Worm (Caenorhabditis elegans): ENCODE results near the gene nep-12.

Gene nep-12

DNA sequence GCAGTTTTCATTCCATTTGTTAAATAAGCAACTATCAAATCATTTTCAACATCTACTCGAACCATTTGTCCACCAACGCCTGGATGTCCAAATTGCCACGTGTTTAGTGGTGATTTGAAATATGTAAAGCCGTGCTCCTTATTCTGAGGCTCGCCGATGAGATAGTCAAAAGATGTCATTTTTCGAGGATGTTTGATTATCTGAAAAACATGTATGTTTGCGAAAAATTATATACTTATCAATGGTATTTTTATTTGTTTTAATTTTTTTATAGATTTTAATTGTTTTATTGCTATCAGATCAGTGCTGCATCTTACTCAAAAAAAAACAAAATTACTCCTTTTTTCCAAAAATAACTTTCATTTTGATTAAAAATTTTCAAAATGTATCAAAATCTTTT is 34.4 kb upstream of the nep-12 start:
- TF ChIP-seq unc-62 (GFP tag; optimal IDR thresholded peaks at IDR 0.05 in 1 of 2) = peak in 1 of 2 experiments; percentile 94
- no peak for TF ChIP-seq unc-62 (tag; optimal IDR thresholded peaks at IDR 0.05)
- no peak for TF ChIP-seq hmg-1.1 (GFP tag; IDR thresholded peaks at IDR 0.05)

DNA sequence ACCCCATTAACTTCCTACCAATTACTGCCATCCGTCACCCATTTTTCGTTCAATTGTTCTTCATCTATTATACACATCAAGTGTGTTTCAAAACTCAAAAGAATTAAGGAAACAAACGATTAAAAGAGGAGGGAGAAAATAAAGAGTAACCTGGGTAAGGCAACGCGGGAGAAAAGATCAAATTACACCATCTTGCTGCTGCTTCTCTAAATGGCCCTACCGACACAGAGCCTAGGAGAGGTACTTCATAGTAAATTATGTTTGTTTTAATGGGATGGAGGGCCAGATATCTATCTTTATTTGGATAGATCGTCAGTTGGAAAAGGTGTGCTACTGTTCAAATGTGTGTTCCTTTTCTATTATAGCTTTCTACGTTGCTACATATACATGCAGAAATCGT is 31.0 kb upstream of the nep-12 start:
- TF ChIP-seq snpc-1.2 (GFP tag; IDR thresholded peaks at IDR 0.05) (no peak), madf-9 (GFP tag; conservative IDR thresholded peaks at IDR 0.05) (no peak), php-3 (GFP tag; IDR thresholded peaks at IDR 0.05) (no peak), ceh-62 (tag; optimal IDR thresholded peaks at IDR 0.05) (no peak), saeg-2 (GFP tag; IDR thresholded peaks at IDR 0.05) (no peak), R02D3.7 (tag; optimal IDR thresholded peaks at IDR 0.05) (no peak), ctbp-1 (GFP tag; IDR thresholded peaks at IDR 0.05) (no peak), set-16 (GFP tag; IDR thresholded peaks at IDR 0.05) (no peak), lin-1 (GFP tag; IDR thresholded peaks at IDR 0.05) (no peak), dve-1 (tag; optimal IDR thresholded peaks at IDR 0.05; ENCODE audit: insufficient read depth) (no peak), zip-2 (tag; optimal IDR thresholded peaks at IDR 0.05) (no peak)

DNA sequence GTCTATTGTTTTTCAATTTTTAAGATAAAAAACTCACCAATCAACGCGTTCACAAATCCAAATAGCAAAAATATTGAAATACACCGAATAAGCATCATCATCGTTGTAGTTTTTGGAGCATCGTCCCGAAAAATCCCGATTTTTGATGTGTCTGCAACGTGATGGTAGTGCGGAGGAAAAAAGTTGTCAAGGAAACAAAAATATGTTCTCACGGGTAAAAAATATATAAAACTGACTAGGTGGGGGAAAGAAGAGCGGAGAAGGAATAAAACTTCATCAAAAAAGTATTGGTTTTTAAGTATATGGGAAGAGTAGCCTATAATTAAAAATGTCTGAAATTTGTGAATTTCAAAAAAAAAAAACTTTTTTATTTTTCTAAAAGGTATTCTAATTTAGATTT is 27.6 kb upstream of the nep-12 start, which contains the start of gene rig-6:
Gene rig-6 (minus strand): TSS at position 101 of the 400 bp plus-strand sequence.
- TF ChIP-seq nhr-111 (GFP tag; optimal IDR thresholded peaks at IDR 0.05) (no peak), ceh-20 (GFP tag; IDR thresholded peaks at IDR 0.05) (no peak), cey-2 (tag; optimal IDR thresholded peaks at IDR 0.05; ENCODE audit: borderline replicate concordance, insufficient read depth) (no peak), ceh-32 (tag; optimal IDR thresholded peaks at IDR 0.05; ENCODE audit: poor library complexity) (no peak), nhr-237 (tag; optimal IDR thresholded peaks at IDR 0.05) (no peak), hlh-11 (tag; optimal IDR thresholded peaks at IDR 0.05) (no peak), mdl-1 (tag; optimal IDR thresholded peaks at IDR 0.05) (no peak), ceh-28 (tag; optimal IDR thresholded peaks at IDR 0.05) (no peak), R02D3.7 (tag; optimal IDR thresholded peaks at IDR 0.05) (no peak), ztf-11 (tag; optimal IDR thresholded peaks at IDR 0.05) (no peak), zfp-2 (tag; optimal IDR thresholded peaks at IDR 0.05) (no peak), nhr-48 (tag; optimal IDR thresholded peaks at IDR 0.05) (no peak), set-16 (GFP tag; IDR thresholded peaks at IDR 0.05) (no peak), mxl-3 (GFP tag; optimal IDR thresholded peaks at IDR 0.05) (no peak)

DNA sequence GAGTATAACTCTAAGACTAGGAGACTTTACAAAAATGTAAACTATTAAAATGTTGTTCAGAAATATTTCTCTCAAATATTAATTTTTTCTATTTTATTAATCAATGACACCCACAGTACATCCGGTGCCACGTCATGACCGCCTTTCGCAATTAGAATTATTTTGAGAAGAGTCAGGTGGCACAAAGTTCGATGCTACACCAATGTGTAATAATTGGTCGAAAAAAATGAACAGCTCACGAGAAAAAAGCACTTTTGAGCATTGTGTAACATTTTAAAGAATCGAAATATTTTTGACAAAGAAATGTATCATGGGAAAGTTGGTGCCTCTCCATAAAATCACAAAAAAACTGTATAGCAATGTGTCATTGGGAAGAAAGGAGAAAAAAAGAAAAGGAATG is 22.4 kb upstream of the nep-12 start:
- TF ChIP-seq daf-16 (GFP tag; optimal IDR thresholded peaks at IDR 0.05) (peak in 1 of 2 experiments; percentile 18), daf-16 (tag; optimal IDR thresholded peaks at IDR 0.05) (no peak), dmd-8 (GFP tag; IDR thresholded peaks at IDR 0.05) (no peak), zag-1 (tag; optimal IDR thresholded peaks at IDR 0.05) (no peak), zip-2 (tag; optimal IDR thresholded peaks at IDR 0.05) (no peak), php-3 (GFP tag; IDR thresholded peaks at IDR 0.05) (no peak)

DNA sequence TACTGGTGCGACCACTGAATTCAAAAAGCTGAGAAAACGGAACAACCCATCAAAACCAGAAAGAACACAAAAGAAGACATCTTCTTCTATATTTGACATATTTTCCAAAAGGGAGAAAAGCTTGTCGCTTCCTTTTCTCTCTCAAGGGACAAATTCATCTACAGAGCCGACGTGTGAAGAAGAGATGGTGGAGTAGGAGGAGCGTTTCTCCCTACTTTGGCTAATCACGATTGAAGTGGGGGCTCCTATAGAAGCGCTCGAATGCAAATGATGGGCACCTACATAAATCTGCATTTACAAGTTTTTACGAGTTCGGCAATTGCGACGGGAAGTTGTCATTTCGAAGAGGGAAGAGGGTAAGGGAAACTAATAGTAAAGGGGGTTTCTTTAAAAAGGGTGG is 21.9 kb upstream of the nep-12 start:
- TF ChIP-seq dmd-9 (GFP tag; IDR thresholded peaks at IDR 0.05) (no peak), unc-62 (GFP tag; optimal IDR thresholded peaks at IDR 0.05 in 1 of 2) (peak in 1 of 2 experiments; percentile 81), unc-62 (tag; optimal IDR thresholded peaks at IDR 0.05) (no peak), ZK546.5 (tag; optimal IDR thresholded peaks at IDR 0.05) (no peak), lsy-2 (tag; optimal IDR thresholded peaks at IDR 0.05) (peak in 1 of 2 experiments; percentile 16), pqm-1 (tag; optimal IDR thresholded peaks at IDR 0.05) (no peak), ceh-20 (GFP tag; IDR thresholded peaks at IDR 0.05) (peak; percentile 35; the same call in 1 of the 2 replicates)
